Worm (Caenorhabditis elegans) whole organism, L2 larva: Measurements from ENCODE around the gene F49F1.12.
"Not testable (repeated sequence)": the region's sequence is repeated elsewhere in the genome, so short reads cannot be mapped to it uniquely, and the experiment has no call there.

Experiments
- C34F6.9 ChIP-seq: fragments of 150-350 bp; optimal IDR thresholded peaks from 2 replicates; lab custom pipeline; 2014; ENCODE audit warnings: missing biosample characterization, missing genetic modification characterization
- R02D3.7 ChIP-seq: fragments of 150-350 bp; optimal IDR thresholded peaks from 2 replicates; lab custom pipeline; 2014; ENCODE audit warnings: missing biosample characterization, missing genetic modification characterization
- aly-2 ChIP-seq: fragments of 150-350 bp; optimal IDR thresholded peaks from 2 replicates; lab custom pipeline; 2014; ENCODE audit warnings: missing biosample characterization, missing genetic modification characterization
- blmp-1 ChIP-seq: sonication (generic microtip); optimal IDR thresholded peaks from 2 replicates; lab custom pipeline; 2017; ENCODE audit warnings: missing genetic modification characterization, mild to moderate bottlenecking, missing compliant biosample characterization, antibody characterized with exemption, moderate library complexity; ENCODE audit not compliant: insufficient read depth
- nhr-10 ChIP-seq: sonication (generic microtip); optimal IDR thresholded peaks from 2 replicates; lab custom pipeline; 2017; ENCODE audit warnings: missing biosample characterization, missing genetic modification characterization
- nhr-6 ChIP-seq: fragments of 150-350 bp; optimal IDR thresholded peaks from 2 replicates; lab custom pipeline; 2014; ENCODE audit warnings: missing biosample characterization, missing genetic modification characterization
- nhr-77 ChIP-seq: fragments of 150-350 bp; optimal IDR thresholded peaks from 2 replicates; lab custom pipeline; 2014; ENCODE audit warnings: missing biosample characterization, missing genetic modification characterization
- sem-4 ChIP-seq: fragments of 150-350 bp; optimal IDR thresholded peaks from 2 replicates; lab custom pipeline; 2014; ENCODE audit warnings: missing biosample characterization, missing genetic modification reagents, missing genetic modification characterization
- skn-1 ChIP-seq: sonication (generic microtip); optimal IDR thresholded peaks from 2 replicates; lab custom pipeline; 2017; ENCODE audit warnings: missing biosample characterization, missing genetic modification characterization
- snpc-4 ChIP-seq: fragments of 150-350 bp; optimal IDR thresholded peaks from 2 replicates; lab custom pipeline; 2014; ENCODE audit warnings: missing biosample characterization, missing genetic modification characterization
- unc-62 ChIP-seq: fragments of 150-350 bp; optimal IDR thresholded peaks from 2 replicates; lab custom pipeline; 2014; ENCODE audit warnings: missing biosample characterization, missing genetic modification reagents, missing genetic modification characterization
- zag-1 ChIP-seq: fragments of 150-350 bp; optimal IDR thresholded peaks from 2 replicates; lab custom pipeline; 2014; ENCODE audit warnings: missing biosample characterization, missing genetic modification characterization

DNA sequence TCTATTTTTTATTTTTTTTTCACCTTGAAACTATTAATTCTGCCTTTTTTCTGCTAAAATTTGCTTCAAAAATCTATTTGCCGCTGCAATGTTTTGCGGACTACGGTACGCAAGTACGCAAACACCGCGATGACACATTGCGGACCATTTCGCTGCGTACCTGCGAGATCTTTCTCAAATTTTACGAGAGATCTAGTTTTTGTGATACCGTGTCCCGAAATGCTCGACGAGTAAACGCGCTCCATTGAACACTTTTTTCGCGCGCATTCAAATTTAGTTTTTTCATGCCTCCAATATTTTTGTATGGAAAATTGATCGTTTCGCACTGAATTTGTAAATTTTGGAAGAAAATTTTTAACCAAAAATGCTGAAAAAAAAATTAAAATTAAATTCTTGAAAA lies 41.9 kb upstream of the F49F1.12 start:
- TF ChIP-seq snpc-4 (tag; lab: Kevin White, UChicago); nhr-10 (tag; lab: Kevin White, UChicago); nhr-6 (tag; lab: Kevin White, UChicago); aly-2; blmp-1 (tag; lab: Kevin White, UChicago); sem-4; R02D3.7 (tag; lab: Kevin White, UChicago); zag-1 (tag; lab: Kevin White, UChicago); unc-62; skn-1; C34F6.9 (tag; lab: Kevin White, UChicago); nhr-77 (tag; lab: Kevin White, UChicago): not testable (repeated sequence)
